Fruit fly (Drosophila melanogaster) whole organism, embryonic: ENCODE data around the gene Ccz1.

Source experiments
- Aef1 ChIP-seq: fragments of 200-800 bp; sonication (Bioruptor generic); IDR thresholded peaks from 3 replicates; pipeline ENCODE4 v1.3.6; 2022; ENCODE audit warnings: missing biosample characterization, missing genetic modification characterization
- B-H1 ChIP-seq: fragments of 200-800 bp; sonication (Bioruptor generic); IDR thresholded peaks from 3 replicates; pipeline ENCODE4 v1.3.6; 2022; ENCODE audit warnings: missing biosample characterization, missing genetic modification characterization
- Bgb ChIP-seq: fragments of 200-800 bp; sonication (Bioruptor generic); IDR thresholded peaks from 2 replicates; pipeline ENCODE4 v1.3.6; 2022; ENCODE audit warnings: missing biosample characterization, missing genetic modification characterization; ENCODE audit not compliant: partially characterized antibody
- BtbVII ChIP-seq: fragments of 200-800 bp; sonication (Bioruptor generic); optimal IDR thresholded peaks from 3 replicates; lab custom pipeline; 2017; ENCODE audit warnings: missing biosample characterization, mild to moderate bottlenecking, missing genetic modification characterization
- CG10274 ChIP-seq: fragments of 200-800 bp; sonication (Bioruptor generic); optimal IDR thresholded peaks from 3 replicates; lab custom pipeline; 2017; ENCODE audit warnings: missing biosample characterization, mild to moderate bottlenecking, missing genetic modification characterization
- CG10321 ChIP-seq: fragments of 200-800 bp; sonication (Bioruptor generic); IDR thresholded peaks from 2 replicates; pipeline ENCODE4 v1.3.6; 2022; ENCODE audit warnings: missing biosample characterization, missing genetic modification characterization
- CG10959 ChIP-seq: fragments of 200-800 bp; sonication (Bioruptor generic); IDR thresholded peaks from 2 replicates; pipeline ENCODE4 v1.3.6; 2022; ENCODE audit warnings: missing biosample characterization, missing genetic modification characterization
- CG11398 ChIP-seq: fragments of 200-800 bp; sonication (Bioruptor generic); optimal IDR thresholded peaks from 2 replicates; lab custom pipeline; 2016; ENCODE audit warnings: missing biosample characterization, missing genetic modification characterization
- CG13775 ChIP-seq: fragments of 200-800 bp; sonication (Bioruptor generic); optimal IDR thresholded peaks from 3 replicates; lab custom pipeline; 2017; ENCODE audit warnings: missing biosample characterization, mild to moderate bottlenecking, missing genetic modification characterization
- CG16863 ChIP-seq: fragments of 200-800 bp; sonication (Bioruptor generic); optimal IDR thresholded peaks from 3 replicates; lab custom pipeline; 2016; ENCODE audit warnings: missing biosample characterization, missing genetic modification characterization
- CG18764 ChIP-seq: fragments of 200-800 bp; sonication (Bioruptor generic); optimal IDR thresholded peaks from 3 replicates; lab custom pipeline; 2016; ENCODE audit warnings: missing biosample characterization, missing genetic modification characterization
- CG34224 ChIP-seq: fragments of 200-800 bp; sonication (Bioruptor generic); IDR thresholded peaks from 3 replicates; pipeline ENCODE4 v1.3.6; 2022; ENCODE audit warnings: missing biosample characterization, missing genetic modification characterization; ENCODE audit not compliant: partially characterized antibody
- CG34376 ChIP-seq: fragments of 200-800 bp; sonication (Bioruptor generic); optimal IDR thresholded peaks from 2 replicates; lab custom pipeline; 2018; ENCODE audit warnings: missing biosample characterization, mild to moderate bottlenecking, missing genetic modification characterization
- CG4328 ChIP-seq: fragments of 200-800 bp; sonication (Bioruptor generic); optimal IDR thresholded peaks from 3 replicates; lab custom pipeline; 2017; ENCODE audit warnings: missing biosample characterization, missing genetic modification reagents, missing genetic modification characterization
- CG6254 ChIP-seq: fragments of 200-800 bp; sonication (Bioruptor generic); optimal IDR thresholded peaks from 3 replicates; lab custom pipeline; 2017; ENCODE audit warnings: mild to moderate bottlenecking, missing biosample characterization, missing genetic modification reagents, missing genetic modification characterization
- CG6854 ChIP-seq: fragments of 200-800 bp; sonication (Bioruptor generic); optimal IDR thresholded peaks from 3 replicates; lab custom pipeline; 2017; ENCODE audit warnings: missing biosample characterization, mild to moderate bottlenecking, missing genetic modification characterization
- CG7556 ChIP-seq: fragments of 200-800 bp; sonication (Bioruptor generic); optimal IDR thresholded peaks from 2 replicates; lab custom pipeline; 2017; ENCODE audit warnings: missing biosample characterization, mild to moderate bottlenecking, missing genetic modification characterization
- CG7928 ChIP-seq: fragments of 200-800 bp; sonication (Bioruptor generic); optimal IDR thresholded peaks from 2 replicates; lab custom pipeline; 2017; ENCODE audit warnings: missing biosample characterization, mild to moderate bottlenecking, missing genetic modification characterization
- CG8924 ChIP-seq: fragments of 200-800 bp; optimal IDR thresholded peaks from 3 replicates; lab custom pipeline; 2019; ENCODE audit warnings: missing biosample characterization, mild to moderate bottlenecking, missing genetic modification characterization, moderate library complexity
- CHES-1-like ChIP-seq: fragments of 200-800 bp; sonication (Bioruptor generic); optimal IDR thresholded peaks from 2 replicates; lab custom pipeline; 2016; ENCODE audit warnings: missing biosample characterization, missing genetic modification characterization
- CrebB ChIP-seq: fragments of 200-800 bp; sonication (Bioruptor generic); optimal IDR thresholded peaks from 3 replicates; lab custom pipeline; 2018; ENCODE audit warnings: missing biosample characterization, mild to moderate bottlenecking, missing genetic modification characterization
- Drgx ChIP-seq: fragments of 200-800 bp; sonication (Bioruptor generic); IDR thresholded peaks from 2 replicates; pipeline ENCODE4 v1.3.6; 2022; ENCODE audit warnings: missing biosample characterization, missing genetic modification characterization
- GATAe ChIP-seq: fragments of 200-800 bp; sonication (Bioruptor generic); conservative IDR thresholded peaks from 2 replicates; pipeline ENCODE4 v1.3.6; 2022; ENCODE audit warnings: missing biosample characterization, missing genetic modification characterization
- Jarid2 ChIP-seq: fragments of 200-800 bp; sonication (Bioruptor generic); optimal IDR thresholded peaks from 3 replicates; lab custom pipeline; 2017; ENCODE audit warnings: mild to moderate bottlenecking, missing biosample characterization, missing genetic modification reagents, missing genetic modification characterization
- Med ChIP-seq: fragments of 200-800 bp; sonication (Bioruptor generic); peaks from one replicate; lab custom pipeline; 2016; ENCODE audit warnings: missing biosample characterization, missing genetic modification characterization, mild to moderate bottlenecking, inconsistent platforms, moderate library complexity
- Mes4 ChIP-seq: fragments of 200-800 bp; sonication (Bioruptor generic); optimal IDR thresholded peaks from 2 replicates; lab custom pipeline; 2016; ENCODE audit warnings: missing biosample characterization, missing genetic modification characterization
- Side ChIP-seq: fragments of 200-800 bp; sonication (Bioruptor generic); optimal IDR thresholded peaks from 2 replicates; lab custom pipeline; 2016; ENCODE audit warnings: missing biosample characterization, missing genetic modification characterization
- amos ChIP-seq: fragments of 200-800 bp; sonication (Bioruptor generic); IDR thresholded peaks from 2 replicates; pipeline ENCODE4 v1.3.6; 2022; ENCODE audit warnings: missing biosample characterization, missing genetic modification characterization; ENCODE audit not compliant: partially characterized antibody
- ash1 ChIP-seq: fragments of 200-800 bp; sonication (Bioruptor generic); optimal IDR thresholded peaks from 2 replicates; lab custom pipeline; 2018; ENCODE audit warnings: missing biosample characterization, mild to moderate bottlenecking, missing genetic modification characterization
- bcd ChIP-seq: fragments of 200-800 bp; sonication (Bioruptor generic); optimal IDR thresholded peaks from 2 replicates; lab custom pipeline; 2017; ENCODE audit warnings: missing biosample characterization, mild to moderate bottlenecking, missing genetic modification characterization
- bowl ChIP-seq: fragments of 200-800 bp; sonication (Bioruptor generic); IDR thresholded peaks from 2 replicates; pipeline ENCODE4 v1.3.6; 2022; ENCODE audit warnings: missing biosample characterization, missing genetic modification characterization
- chinmo ChIP-seq: fragments of 200-800 bp; sonication (Bioruptor generic); IDR thresholded peaks from 4 replicates; pipeline ENCODE4 v1.3.6; 2022; ENCODE audit warnings: missing biosample characterization, missing genetic modification characterization; ENCODE audit not compliant: partially characterized antibody
- chn ChIP-seq: fragments of 200-800 bp; sonication (Bioruptor generic); optimal IDR thresholded peaks from 2 replicates; lab custom pipeline; 2016; ENCODE audit warnings: missing biosample characterization, missing genetic modification characterization
- cwo ChIP-seq: fragments of 200-800 bp; sonication (Bioruptor generic); optimal IDR thresholded peaks from 3 replicates; lab custom pipeline; 2017; ENCODE audit warnings: missing biosample characterization, missing genetic modification characterization, mild to moderate bottlenecking, moderate library complexity, missing genetic modification reagents
- ewg ChIP-seq: fragments of 200-800 bp; sonication (Bioruptor generic); optimal IDR thresholded peaks from 3 replicates; lab custom pipeline; 2017; ENCODE audit warnings: mild to moderate bottlenecking, missing biosample characterization, missing genetic modification reagents, missing genetic modification characterization
- gsb ChIP-seq: fragments of 200-800 bp; sonication (Bioruptor generic); IDR thresholded peaks from 2 replicates; pipeline ENCODE4 v1.3.6; 2022; ENCODE audit warnings: missing biosample characterization, missing genetic modification characterization
- hbn ChIP-seq: fragments of 200-800 bp; sonication (Bioruptor generic); IDR thresholded peaks from 2 replicates; pipeline ENCODE4 v1.3.6; 2022; ENCODE audit warnings: missing biosample characterization, missing genetic modification characterization; ENCODE audit not compliant: partially characterized antibody
- jing ChIP-seq: fragments of 200-800 bp; sonication (Bioruptor generic); optimal IDR thresholded peaks from 2 replicates; lab custom pipeline; 2018; ENCODE audit warnings: missing biosample characterization, mild to moderate bottlenecking, missing genetic modification characterization
- klu ChIP-seq: fragments of 200-800 bp; sonication (Bioruptor generic); IDR thresholded peaks from 2 replicates; pipeline ENCODE4 v1.3.6; 2022; ENCODE audit warnings: missing biosample characterization, missing genetic modification characterization
- lilli ChIP-seq: fragments of 200-800 bp; sonication (Bioruptor generic); optimal IDR thresholded peaks from 3 replicates; lab custom pipeline; 2016; ENCODE audit warnings: missing biosample characterization, missing genetic modification characterization
- nerfin-1 ChIP-seq: fragments of 200-800 bp; sonication (Bioruptor generic); optimal IDR thresholded peaks from 3 replicates; lab custom pipeline; 2019; ENCODE audit warnings: missing biosample characterization, mild to moderate bottlenecking, missing genetic modification characterization, moderate library complexity
- peb ChIP-seq: fragments of 200-800 bp; sonication (Bioruptor generic); IDR thresholded peaks from 2 replicates; pipeline ENCODE4 v1.3.6; 2022; ENCODE audit warnings: missing biosample characterization, missing genetic modification characterization
- phol ChIP-seq: fragments of 200-800 bp; sonication (Bioruptor generic); optimal IDR thresholded peaks from 3 replicates; lab custom pipeline; 2018; ENCODE audit warnings: missing biosample characterization, mild to moderate bottlenecking, missing genetic modification characterization, moderate library complexity
- rib ChIP-seq: fragments of 200-800 bp; sonication (Bioruptor generic); IDR thresholded peaks from 2 replicates; pipeline ENCODE4 v1.3.6; 2022; ENCODE audit warnings: missing biosample characterization, missing genetic modification characterization
- run ChIP-seq: fragments of 200-800 bp; sonication (Bioruptor generic); optimal IDR thresholded peaks from 3 replicates; lab custom pipeline; 2018; ENCODE audit warnings: missing biosample characterization, mild to moderate bottlenecking, missing genetic modification characterization
- sob ChIP-seq: fragments of 200-800 bp; sonication (Bioruptor generic); IDR thresholded peaks from 2 replicates; pipeline ENCODE4 v1.3.6; 2022; ENCODE audit warnings: missing biosample characterization, missing genetic modification characterization
- sqz ChIP-seq: fragments of 200-800 bp; sonication (Bioruptor generic); optimal IDR thresholded peaks from 3 replicates; lab custom pipeline; 2018; ENCODE audit warnings: missing biosample characterization, mild to moderate bottlenecking, missing genetic modification characterization
- tio ChIP-seq: fragments of 200-800 bp; sonication (Bioruptor generic); optimal IDR thresholded peaks from 2 replicates; lab custom pipeline; 2017; ENCODE audit warnings: missing biosample characterization, missing genetic modification characterization, inconsistent platforms
- toy ChIP-seq: fragments of 200-800 bp; sonication (Bioruptor generic); IDR thresholded peaks from 2 replicates; pipeline ENCODE4 v1.3.6; 2022; ENCODE audit warnings: missing biosample characterization, missing genetic modification characterization
- ttk ChIP-seq: fragments of 200-800 bp; sonication (Bioruptor generic); IDR thresholded peaks from 2 replicates; pipeline ENCODE4 v2.1.2; 2022; ENCODE audit warnings: missing biosample characterization, missing genetic modification characterization
- yki ChIP-seq: fragments of >200 bp; optimal IDR thresholded peaks from 3 replicates; lab custom pipeline; 2018

Ccz1 gene

DNA sequence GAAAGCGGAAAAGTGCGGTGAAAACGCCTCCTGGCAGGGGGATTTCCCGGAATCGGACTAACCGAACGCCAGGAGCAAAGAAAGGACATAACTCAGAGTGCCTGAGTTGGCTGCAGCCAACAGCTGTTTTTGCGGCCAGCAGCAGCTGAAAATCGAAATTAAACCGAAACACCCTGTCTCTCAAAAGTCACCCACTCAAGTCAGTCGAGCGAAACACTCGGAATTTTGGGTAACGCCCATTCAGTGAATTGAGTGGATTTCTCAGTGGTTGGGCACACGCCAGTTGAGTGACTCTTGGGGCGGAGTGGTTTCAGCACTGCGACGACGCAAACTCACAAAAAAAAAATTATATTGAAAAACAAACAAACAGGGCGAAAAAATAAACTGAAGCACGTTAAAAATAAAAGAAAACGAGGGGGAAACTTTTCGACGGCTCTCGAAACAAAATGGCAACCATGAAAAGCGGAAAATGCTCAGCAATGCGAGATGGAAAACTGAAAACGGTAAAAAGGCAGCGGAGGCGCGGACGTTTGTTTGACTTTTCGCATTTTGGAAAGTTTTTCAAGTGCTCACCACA lies 20.1 kb downstream of the Ccz1 start (continued):
- TF ChIP-seq nerfin-1 (tag; lab: Kevin White, UChicago) (no peak), CG8924 (tag; lab: Kevin White, UChicago) (no peak), CG7928 (GFP tag; lab: Kevin White, UChicago) (no peak), CG7556 (no peak), sob (GFP tag; lab: Robert Waterston, UW) (no peak), CG34376 (peak; percentile 21), CG6254 (GFP tag; lab: Kevin White, UChicago) (peak; percentile 99), amos (GFP tag; lab: Robert Waterston, UW) (peak; percentile 33; the same call in 1 of the 2 replicates), chn (GFP tag; lab: Kevin White, UChicago) (no peak), hbn (GFP tag; lab: Robert Waterston, UW) (no peak), CHES-1-like (no peak), CrebB (tag; lab: Kevin White, UChicago) (no peak), sqz (GFP tag; lab: Kevin White, UChicago) (peak; percentile 66), CG10959 (GFP tag; lab: Robert Waterston, UW) (no peak), bowl (GFP tag; lab: Robert Waterston, UW) (no peak), CG6854 (GFP tag; lab: Kevin White, UChicago) (no peak), CG4328 (GFP tag; lab: Kevin White, UChicago) (no peak), ewg (GFP tag; lab: Kevin White, UChicago) (peak; percentile 21), bcd (GFP tag; lab: Kevin White, UChicago) (no peak), cwo (no peak), CG16863 (GFP tag; lab: Kevin White, UChicago) (no peak), gsb (GFP tag; lab: Robert Waterston, UW) (no peak), BtbVII (GFP tag; lab: Kevin White, UChicago) (no peak), ttk (GFP tag; lab: Robert Waterston, UW) (no peak), Mes4 (no peak), CG11398 (GFP tag; lab: Kevin White, UChicago) (no peak), peb (GFP tag; lab: Robert Waterston, UW) (no peak), Aef1 (GFP tag; lab: Robert Waterston, UW) (no peak), CG34224 (GFP tag; lab: Robert Waterston, UW) (peak; percentile 39; the same call in 1 of the 3 replicates), Med (GFP tag; lab: Kevin White, UChicago) (peak; percentile 27), CG18764 (no peak), toy (GFP tag; lab: Robert Waterston, UW) (no peak), ash1 (GFP tag; lab: Kevin White, UChicago) (no peak), CG10274 (GFP tag; lab: Kevin White, UChicago) (no peak), Drgx (GFP tag; lab: Robert Waterston, UW) (peak; percentile 88), klu (GFP tag; lab: Robert Waterston, UW) (no peak), Jarid2 (GFP tag; lab: Kevin White, UChicago) (no peak), CG10321 (GFP tag; lab: Robert Waterston, UW) (no peak), yki (no peak), phol (no peak), B-H1 (GFP tag; lab: Robert Waterston, UW) (no peak), lilli (GFP tag; lab: Kevin White, UChicago) (no peak), GATAe (GFP tag; lab: Robert Waterston, UW) (no peak), jing (GFP tag; lab: Kevin White, UChicago) (peak; percentile 14), tio (GFP tag; lab: Kevin White, UChicago) (no peak), Side (GFP tag; lab: Kevin White, UChicago) (no peak), rib (GFP tag; lab: Robert Waterston, UW) (no peak), run (tag; lab: Kevin White, UChicago) (no peak), CG13775 (no peak), Bgb (GFP tag; lab: Robert Waterston, UW) (peak; percentile 60; the same call in 1 of the 2 replicates), chinmo (GFP tag; lab: Robert Waterston, UW) (0 out of 4 replicates have a peak, but pooled peaks have one; percentile 51)
